Fruit fly (Drosophila melanogaster): ENCODE results near the gene CG5131.

Gene CG5131

dm6 chr2L:17514090-17514715, 29.9 kb downstream of the CG5131 start (continued):
- TF ChIP-seq CG3065 (GFP tag; optimal IDR thresholded peaks at IDR 0.05) (peak; percentile 26), D (optimal IDR thresholded peaks at IDR 0.05) (no peak), D (GFP tag; optimal IDR thresholded peaks at IDR 0.05) (peak; percentile 92), CG30431 (GFP tag; optimal IDR thresholded peaks at IDR 0.05) (peak; percentile 64), btn (GFP tag; optimal IDR thresholded peaks at IDR 0.05) (peak; percentile 47), Ravus (GFP tag; IDR thresholded peaks at IDR 0.05) (peak; percentile 35), CG10321 (GFP tag; IDR thresholded peaks at IDR 0.05) (peak; percentile 67), CG11504 (tag; optimal IDR thresholded peaks at IDR 0.05) (peak; percentile 92), CG1529 (GFP tag; optimal IDR thresholded peaks at IDR 0.05) (peak; percentile 79), Dad (GFP tag; optimal IDR thresholded peaks at IDR 0.05) (peak; percentile 55), BtbVII (GFP tag; optimal IDR thresholded peaks at IDR 0.05) (peak; percentile 77), onecut (GFP tag; IDR thresholded peaks at IDR 0.05) (peak; percentile 84), fd96Cb (tag; optimal IDR thresholded peaks at IDR 0.05) (peak; percentile 88), Hmr (GFP tag; optimal IDR thresholded peaks at IDR 0.05) (peak; percentile 90), caup (GFP tag; optimal IDR thresholded peaks at IDR 0.05; ENCODE audit: severe bottlenecking) (peak; percentile 84), Lim3 (GFP tag; IDR thresholded peaks at IDR 0.05) (peak; percentile 41; the same call in 1 of the 2 replicates), H15 (GFP tag; IDR thresholded peaks at IDR 0.05) (peak; percentile 82), phol (tag; optimal IDR thresholded peaks at IDR 0.05) (peak; percentile 92), sens (GFP tag) (peak; percentile 98), amos (GFP tag; IDR thresholded peaks at IDR 0.05; ENCODE audit: partially characterized antibody) (no peak), Dfd (GFP tag; optimal IDR thresholded peaks at IDR 0.05) (no peak), sisA (GFP tag; IDR thresholded peaks at IDR 0.05) (peak; percentile 83), CG17802 (tag; optimal IDR thresholded peaks at IDR 0.05) (peak; percentile 60), Lhr (GFP tag; optimal IDR thresholded peaks at IDR 0.05) (peak; percentile 69), sim (GFP tag; IDR thresholded peaks at IDR 0.05) (peak; percentile 65; the same call in 1 of the 2 replicates), ase (GFP tag; IDR thresholded peaks at IDR 0.05) (peak; percentile 83), ftz-f1 (GFP tag; optimal IDR thresholded peaks at IDR 0.05) (no peak), pnt (GFP tag; optimal IDR thresholded peaks at IDR 0.05) (peak; percentile 85), Hr39 (optimal IDR thresholded peaks at IDR 0.05) (no peak), CG32772 (GFP tag; IDR thresholded peaks at IDR 0.05) (peak; percentile 87), CG42726 (GFP tag; IDR thresholded peaks at IDR 0.05; ENCODE audit: partially characterized antibody) (no peak), CG10654 (GFP tag; optimal IDR thresholded peaks at IDR 0.05) (peak; percentile 76), yki (optimal IDR thresholded peaks at IDR 0.05) (no peak), CG2129 (GFP tag; IDR thresholded peaks at IDR 0.05; ENCODE audit: partially characterized antibody) (no peak), CG3995 (GFP tag; optimal IDR thresholded peaks at IDR 0.05) (no peak), pfk (GFP tag; optimal IDR thresholded peaks at IDR 0.05) (no peak), Xbp1 (GFP tag; optimal IDR thresholded peaks at IDR 0.05) (peak; percentile 85), trem (tag; optimal IDR thresholded peaks at IDR 0.05) (peak; percentile 90), slou (GFP tag; optimal IDR thresholded peaks at IDR 0.05) (peak; percentile 85), mam (GFP tag; optimal IDR thresholded peaks at IDR 0.05) (peak; percentile 67), fu2 (GFP tag; optimal IDR thresholded peaks at IDR 0.05) (peak; percentile 68), maf-S (GFP tag; optimal IDR thresholded peaks at IDR 0.05) (no peak), CG6654 (GFP tag; optimal IDR thresholded peaks at IDR 0.05) (peak; percentile 63), lab (GFP tag; optimal IDR thresholded peaks at IDR 0.05) (peak; percentile 94), Usf (GFP tag; optimal IDR thresholded peaks at IDR 0.05) (peak; percentile 57), CG15696 (tag; optimal IDR thresholded peaks at IDR 0.05) (peak; percentile 96), tap (tag; optimal IDR thresholded peaks at IDR 0.05) (peak; percentile 91), CG34376 (GFP tag; optimal IDR thresholded peaks at IDR 0.05) (peak; percentile 81), CG1602 (GFP tag; optimal IDR thresholded peaks at IDR 0.05) (peak; percentile 83), CG4854 (GFP tag; optimal IDR thresholded peaks at IDR 0.05) (no peak), dpn (GFP tag; optimal IDR thresholded peaks at IDR 0.05) (no peak)
